Worm (Caenorhabditis elegans) whole organism, late embryonic: ENCODE measurements around the gene T09F5.20.

Source experiments
- C08G9.2 ChIP-seq: sonication (generic microtip); optimal IDR thresholded peaks from 2 replicates; lab custom pipeline; 2016; ENCODE audit warnings: mild to moderate bottlenecking, missing genetic modification characterization, moderate library complexity, missing compliant biosample characterization
- F13H6.1 ChIP-seq: sonication (generic microtip); optimal IDR thresholded peaks from 2 replicates; lab custom pipeline; 2016; ENCODE audit warnings: missing genetic modification characterization, missing compliant biosample characterization
- K09A11.1 ChIP-seq: sonication (generic microtip); optimal IDR thresholded peaks from 2 replicates; lab custom pipeline; 2017; ENCODE audit warnings: antibody characterized with exemption, mild to moderate bottlenecking, missing genetic modification characterization, missing compliant biosample characterization; ENCODE audit not compliant: insufficient read depth
- Y22D7AL.16 ChIP-seq: sonication (generic microtip); optimal IDR thresholded peaks from 2 replicates; lab custom pipeline; 2016; ENCODE audit warnings: missing genetic modification characterization, missing compliant biosample characterization
- ahr-1 ChIP-seq: sonication (generic microtip); optimal IDR thresholded peaks from 2 replicates; lab custom pipeline; 2016; ENCODE audit warnings: missing genetic modification characterization, missing compliant biosample characterization
- ama-1 ChIP-seq: fragments of 150-350 bp; optimal IDR thresholded peaks from 2 replicates; lab custom pipeline; 2014
- ceh-2 ChIP-seq: sonication (generic microtip); optimal IDR thresholded peaks from 2 replicates; lab custom pipeline; 2016; ENCODE audit warnings: missing genotype, missing genetic modification characterization, missing compliant biosample characterization
- ceh-22 ChIP-seq: sonication (generic microtip); optimal IDR thresholded peaks from 2 replicates; lab custom pipeline; 2017; ENCODE audit warnings: missing biosample characterization, missing genetic modification characterization
- ceh-30 ChIP-seq: fragments of 150-350 bp; optimal IDR thresholded peaks from 2 replicates; lab custom pipeline; 2014; ENCODE audit warnings: missing biosample characterization, missing genetic modification characterization
- ceh-48 ChIP-seq: sonication (generic microtip); optimal IDR thresholded peaks from 2 replicates; lab custom pipeline; 2016; ENCODE audit warnings: missing genetic modification characterization, inconsistent platforms, missing compliant biosample characterization
- ceh-9 ChIP-seq: sonication (generic microtip); optimal IDR thresholded peaks from 2 replicates; lab custom pipeline; 2016; ENCODE audit warnings: mild to moderate bottlenecking, missing genetic modification characterization, inconsistent platforms, missing compliant biosample characterization
- che-1 ChIP-seq: sonication (generic microtip); optimal IDR thresholded peaks from 2 replicates; lab custom pipeline; 2016; ENCODE audit warnings: mild to moderate bottlenecking, missing genetic modification characterization, missing compliant biosample characterization
- dmd-4 ChIP-seq: sonication (generic microtip); optimal IDR thresholded peaks from 2 replicates; lab custom pipeline; 2016; ENCODE audit warnings: borderline replicate concordance, missing genetic modification characterization, missing compliant biosample characterization
- dve-1 ChIP-seq: sonication (generic microtip); optimal IDR thresholded peaks from 2 replicates; lab custom pipeline; 2017; ENCODE audit warnings: antibody characterized with exemption, mild to moderate bottlenecking, missing genetic modification characterization, missing compliant biosample characterization
- ets-4 ChIP-seq: sonication (generic microtip); optimal IDR thresholded peaks from 2 replicates; lab custom pipeline; 2016; ENCODE audit warnings: missing genetic modification characterization, missing compliant biosample characterization
- eyg-1 ChIP-seq: sonication (generic microtip); optimal IDR thresholded peaks from 2 replicates; lab custom pipeline; 2016; ENCODE audit warnings: missing genotype, missing genetic modification characterization, missing compliant biosample characterization
- fax-1 ChIP-seq: sonication (generic microtip); optimal IDR thresholded peaks from 2 replicates; lab custom pipeline; 2016; ENCODE audit warnings: missing genotype, missing genetic modification characterization, missing compliant biosample characterization
- fkh-10 ChIP-seq: fragments of 150-350 bp; optimal IDR thresholded peaks from 2 replicates; lab custom pipeline; 2014; ENCODE audit warnings: missing biosample characterization, missing genetic modification reagents, missing genetic modification characterization
- hlh-15 ChIP-seq: sonication (generic microtip); optimal IDR thresholded peaks from 2 replicates; lab custom pipeline; 2016; ENCODE audit warnings: missing genetic modification characterization, missing compliant biosample characterization
- hlh-30 ChIP-seq: sonication (generic microtip); optimal IDR thresholded peaks from 2 replicates; lab custom pipeline; 2017; ENCODE audit warnings: antibody characterized with exemption, missing genetic modification characterization, missing compliant biosample characterization; ENCODE audit not compliant: insufficient read depth
- hlh-6 ChIP-seq: sonication (generic microtip); optimal IDR thresholded peaks from 2 replicates; lab custom pipeline; 2016; ENCODE audit warnings: missing genotype, missing genetic modification characterization, missing compliant biosample characterization
- hlh-8 ChIP-seq: sonication (generic microtip); optimal IDR thresholded peaks from 2 replicates; lab custom pipeline; 2016; ENCODE audit warnings: missing genotype, missing genetic modification characterization, missing compliant biosample characterization
- lin-11 ChIP-seq: fragments of 200-800 bp; sonication (Bioruptor generic); optimal IDR thresholded peaks from 2 replicates; lab custom pipeline; 2018; ENCODE audit warnings: mild to moderate bottlenecking, missing genetic modification characterization, missing compliant biosample characterization
- madf-2 ChIP-seq: sonication (generic microtip); optimal IDR thresholded peaks from 2 replicates; lab custom pipeline; 2017; ENCODE audit warnings: missing genetic modification characterization, missing compliant biosample characterization
- mec-3 ChIP-seq: sonication (generic microtip); optimal IDR thresholded peaks from 2 replicates; lab custom pipeline; 2016; ENCODE audit warnings: borderline replicate concordance, missing genetic modification characterization, missing compliant biosample characterization
- nhr-11 ChIP-seq: fragments of 150-350 bp; optimal IDR thresholded peaks from 2 replicates; lab custom pipeline; 2014; ENCODE audit warnings: missing biosample characterization, missing genetic modification characterization
- npax-4 ChIP-seq: sonication (generic microtip); optimal IDR thresholded peaks from 2 replicates; lab custom pipeline; 2016; ENCODE audit warnings: missing genetic modification characterization, missing compliant biosample characterization
- pag-3 ChIP-seq: sonication (generic microtip); optimal IDR thresholded peaks from 2 replicates; lab custom pipeline; 2016; ENCODE audit warnings: missing compliant biosample characterization, missing genetic modification characterization, borderline replicate concordance
- pqm-1 ChIP-seq: sonication (generic microtip); optimal IDR thresholded peaks from 2 replicates; lab custom pipeline; 2016; ENCODE audit warnings: missing genetic modification characterization, missing compliant biosample characterization
- ref-2 ChIP-seq: sonication (generic microtip); optimal IDR thresholded peaks from 2 replicates; lab custom pipeline; 2016; ENCODE audit warnings: missing genetic modification characterization, missing compliant biosample characterization
- rnt-1 ChIP-seq: sonication (generic microtip); optimal IDR thresholded peaks from 2 replicates; lab custom pipeline; 2016; ENCODE audit warnings: missing genetic modification characterization, missing compliant biosample characterization
- sox-2 ChIP-seq: fragments of 200-800 bp; sonication (Bioruptor generic); IDR thresholded peaks from 2 replicates; pipeline ENCODE4 v1.3.6; 2022; ENCODE audit warnings: missing genetic modification reagents, missing genetic modification characterization, missing compliant biosample characterization
- tbx-2 ChIP-seq: sonication (generic microtip); optimal IDR thresholded peaks from 2 replicates; lab custom pipeline; 2016; ENCODE audit warnings: missing genetic modification characterization, missing compliant biosample characterization
- ttx-3 ChIP-seq: sonication (generic microtip); optimal IDR thresholded peaks from 2 replicates; lab custom pipeline; 2016; ENCODE audit warnings: missing genetic modification reagents, missing genetic modification characterization, missing compliant biosample characterization
- unc-3 ChIP-seq, 2 experiments: fragments of 200-800 bp in 1 of 2; sonication (Bioruptor generic) in 1 of 2; sonication (generic microtip) in 1 of 2; conservative IDR thresholded peaks in 1 of 2; optimal IDR thresholded peaks in 1 of 2; 2 replicates each; pipeline versions ENCODE4 v1.3.6 to Lab custom; 2016 to 2022; ENCODE audit warnings: missing compliant biosample characterization in 2 of 2, missing genetic modification characterization in 2 of 2, missing genetic modification reagents in 1 of 2
- unc-55 ChIP-seq: sonication (generic microtip); optimal IDR thresholded peaks from 2 replicates; lab custom pipeline; 2017; ENCODE audit warnings: missing biosample characterization, missing genetic modification reagents, missing genetic modification characterization
- unc-86 ChIP-seq: sonication (generic microtip); optimal IDR thresholded peaks from 2 replicates; lab custom pipeline; 2016; ENCODE audit warnings: missing genetic modification characterization, missing compliant biosample characterization

Gene T09F5.20

DNA sequence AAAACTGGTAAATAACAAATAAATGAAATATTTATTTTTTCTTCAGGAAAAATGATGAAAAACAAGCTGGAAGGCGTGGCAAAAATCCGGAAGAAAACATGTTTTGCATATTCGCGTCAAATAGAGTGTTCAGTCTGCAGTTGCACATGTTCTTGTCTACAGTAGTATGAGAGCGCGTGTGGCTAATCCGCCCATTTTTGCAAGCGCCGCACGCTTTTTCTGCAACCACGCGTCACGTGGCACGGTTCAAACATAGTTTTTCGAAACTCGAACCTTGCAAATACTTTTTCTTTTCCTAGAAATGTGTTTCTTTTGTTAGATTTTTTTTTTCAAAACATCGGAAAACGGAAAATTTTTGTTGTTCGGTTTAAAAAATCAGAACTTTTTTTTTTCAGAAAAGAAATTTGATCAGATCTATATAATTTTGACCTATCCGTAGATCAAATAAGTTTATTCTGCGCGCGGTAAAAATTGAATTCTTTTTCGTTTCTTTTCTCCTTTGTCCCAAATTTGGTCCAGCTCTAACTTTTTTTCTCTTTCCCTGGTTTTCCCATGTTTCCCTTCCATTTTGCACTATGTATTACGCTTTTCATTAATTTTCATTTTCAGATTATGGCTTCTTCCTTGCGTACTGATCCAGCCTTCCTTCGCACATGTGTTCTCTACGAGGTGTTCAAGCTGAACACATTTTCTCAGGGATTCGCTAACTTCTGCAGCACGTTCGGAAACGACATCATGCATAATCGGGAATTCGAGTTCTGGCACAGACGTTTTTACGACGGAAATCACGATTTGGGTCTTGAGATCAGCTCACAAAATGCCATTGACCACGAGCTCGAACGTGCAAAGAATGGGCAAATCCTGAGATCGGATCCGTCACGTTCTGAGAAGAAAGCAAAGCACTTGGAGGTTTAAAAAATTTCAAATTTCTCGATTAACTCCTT is 36.7 kb upstream of the T09F5.20 start, which contains the start of gene Y75B12B.1:
TSS of gene Y75B12B.1 (plus strand) at position 603 of the 944 bp plus-strand sequence.
- TF ChIP-seq mec-3 (tag; lab: Kevin White, UChicago), result no peak
- TF ChIP-seq unc-55, result no peak
- TF ChIP-seq, all 69 proteins: peak for 0

DNA sequence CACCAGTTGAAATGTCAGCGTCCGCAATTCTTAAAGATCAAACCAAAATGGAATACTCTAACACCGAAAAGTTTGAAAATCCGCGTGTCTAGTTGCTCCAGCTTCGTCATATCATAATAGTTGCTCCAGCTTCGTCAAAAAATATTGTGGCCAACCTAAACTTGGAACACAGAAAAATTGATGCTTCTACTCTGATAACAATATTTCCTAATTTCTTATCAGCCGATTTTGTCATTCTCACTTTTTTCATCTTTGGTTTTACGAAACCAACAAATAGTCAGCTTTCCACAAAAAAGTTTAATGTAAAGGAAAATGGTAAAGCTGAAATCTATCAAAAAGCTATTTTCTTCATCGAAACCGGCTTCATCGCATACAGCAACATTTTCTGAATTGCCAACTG is 34.7 kb upstream of the T09F5.20 start, which contains the start of gene fbxa-84:
TSS of gene fbxa-84 (plus strand) at position 34 of the 400 bp plus-strand sequence.
- TF ChIP-seq ama-1 (lab: Kevin White, UChicago), result no peak
- TF ChIP-seq sox-2 (GFP tag; lab: Robert Waterston, UW), result no peak
- TF ChIP-seq hlh-15 (tag; lab: Kevin White, UChicago), result no peak
- TF ChIP-seq ceh-22, result no peak
- TF ChIP-seq ttx-3, result no peak
- no peak for TF ChIP-seq ceh-9 (tag; lab: Kevin White, UChicago)
- TF ChIP-seq dmd-4, result no peak
- TF ChIP-seq ets-4, result no peak
- TF ChIP-seq npax-4, result no peak
- TF ChIP-seq eyg-1 (tag; lab: Kevin White, UChicago), result no peak
- no peak for TF ChIP-seq hlh-6 (tag; lab: Kevin White, UChicago)
- TF ChIP-seq mec-3 (tag; lab: Kevin White, UChicago), result no peak
- TF ChIP-seq C08G9.2 (tag; lab: Kevin White, UChicago), result no peak
- TF ChIP-seq unc-3 (GFP tag; conservative IDR thresholded peaks at IDR 0.05; lab: Robert Waterston, UW), result no peak
- no peak for TF ChIP-seq unc-3 (tag; optimal IDR thresholded peaks at IDR 0.05; lab: Kevin White, UChicago)
- no peak for TF ChIP-seq ceh-2

DNA sequence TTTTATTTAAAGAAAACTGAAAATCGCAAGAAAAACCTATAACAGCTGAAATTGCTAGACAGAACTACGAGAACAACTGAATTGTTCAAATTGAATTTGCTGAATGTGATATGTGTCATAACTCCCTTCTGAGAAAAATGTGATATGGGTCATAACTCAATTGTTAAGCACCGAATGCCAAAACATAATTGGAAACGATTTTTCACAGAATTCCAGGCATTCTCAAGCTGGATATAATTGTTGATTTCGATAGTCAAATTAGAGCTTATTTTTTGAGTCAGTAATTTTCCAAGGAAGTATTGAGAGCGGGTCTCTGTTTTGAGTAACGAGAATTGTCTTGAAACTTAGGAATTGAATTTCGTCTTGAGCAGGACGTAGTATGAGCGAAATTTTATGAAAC is 34.2 kb upstream of the T09F5.20 start:
- no peak for TF ChIP-seq nhr-11
- no peak for TF ChIP-seq dve-1 (tag; lab: Kevin White, UChicago)
- no peak for TF ChIP-seq dmd-4
- no peak for TF ChIP-seq unc-55
- TF ChIP-seq madf-2, result no peak
- TF ChIP-seq hlh-8 (tag; lab: Kevin White, UChicago), result no peak
- no peak for TF ChIP-seq fkh-10 (GFP tag; lab: Kevin White, UChicago)
- TF ChIP-seq unc-3 (GFP tag; conservative IDR thresholded peaks at IDR 0.05; lab: Robert Waterston, UW), result no peak
- TF ChIP-seq unc-3 (tag; optimal IDR thresholded peaks at IDR 0.05; lab: Kevin White, UChicago), result no peak
- TF ChIP-seq ref-2, result no peak
- no peak for TF ChIP-seq tbx-2 (tag; lab: Kevin White, UChicago)
- TF ChIP-seq, all 69 proteins: peak for 0

DNA sequence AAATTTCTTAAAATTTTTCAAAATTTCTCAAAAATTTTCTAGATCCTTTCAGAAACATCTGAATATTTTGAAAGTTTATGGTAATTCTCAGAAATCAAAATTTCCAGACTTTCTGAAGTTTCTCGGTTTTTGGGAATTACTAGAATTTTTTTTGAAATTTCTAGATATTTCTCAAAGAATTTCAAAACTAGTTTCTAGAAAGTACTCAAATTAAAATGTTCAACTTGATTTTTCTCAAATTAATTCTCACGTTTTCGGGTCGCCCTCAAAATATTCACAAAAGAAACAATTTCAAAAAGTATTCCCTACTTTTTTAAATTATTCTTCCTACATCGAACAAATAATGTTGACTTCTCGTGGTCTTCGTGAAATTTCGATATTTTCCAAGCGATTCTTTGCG is 32.1 kb upstream of the T09F5.20 start, which contains the start of gene T09F5.10:
TSS of gene T09F5.10 (plus strand) at position 301 of the 400 bp plus-strand sequence.
- no peak for TF ChIP-seq F13H6.1
- TF ChIP-seq rnt-1 (tag; lab: Kevin White, UChicago), result no peak
- TF ChIP-seq, all 69 proteins: peak for 0

DNA sequence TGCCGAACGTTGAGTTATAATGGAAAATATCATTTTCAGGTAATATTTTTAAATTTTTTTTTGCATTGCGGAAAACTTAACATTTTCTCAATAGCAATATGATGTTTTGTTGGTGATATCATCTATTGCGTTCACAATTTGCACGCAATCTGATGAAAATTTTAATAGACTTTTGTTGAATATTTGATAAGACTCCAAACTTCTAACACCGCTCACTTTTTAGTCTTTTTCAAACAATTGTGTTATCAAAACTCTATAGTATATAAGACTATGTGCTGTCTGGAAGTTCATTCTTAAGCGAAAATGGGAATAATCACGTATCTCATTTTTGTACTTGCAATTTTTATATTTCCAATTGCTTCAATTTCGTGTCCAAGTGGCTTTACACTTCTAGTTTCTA is 27.8 kb upstream of the T09F5.20 start, which contains the start of gene clec-47:
TSS of gene clec-47 (plus strand) at position 301 of the 400 bp plus-strand sequence.
- TF ChIP-seq pag-3 (tag; lab: Kevin White, UChicago) (no peak), unc-86 (tag; lab: Kevin White, UChicago) (no peak), sox-2 (GFP tag; lab: Robert Waterston, UW) (no peak), pqm-1 (tag; lab: Kevin White, UChicago) (no peak), K09A11.1 (no peak), Y22D7AL.16 (tag; lab: Kevin White, UChicago) (no peak), hlh-30 (no peak), lin-11 (tag; lab: Kevin White, UChicago) (no peak), ceh-30 (no peak), ahr-1 (tag; lab: Kevin White, UChicago) (no peak), ets-4 (no peak), eyg-1 (tag; lab: Kevin White, UChicago) (no peak), tbx-2 (tag; lab: Kevin White, UChicago) (no peak), che-1 (no peak), hlh-6 (tag; lab: Kevin White, UChicago) (no peak), fax-1 (tag; lab: Kevin White, UChicago) (no peak), fkh-10 (GFP tag; lab: Kevin White, UChicago) (no peak), unc-3 (GFP tag; conservative IDR thresholded peaks at IDR 0.05; lab: Robert Waterston, UW) (no peak), unc-3 (tag; optimal IDR thresholded peaks at IDR 0.05; lab: Kevin White, UChicago) (no peak), unc-55 (no peak), ceh-48 (no peak)
